Worm (Caenorhabditis elegans): Measurements from ENCODE around the gene lipl-1.

lipl-1 gene

DNA sequence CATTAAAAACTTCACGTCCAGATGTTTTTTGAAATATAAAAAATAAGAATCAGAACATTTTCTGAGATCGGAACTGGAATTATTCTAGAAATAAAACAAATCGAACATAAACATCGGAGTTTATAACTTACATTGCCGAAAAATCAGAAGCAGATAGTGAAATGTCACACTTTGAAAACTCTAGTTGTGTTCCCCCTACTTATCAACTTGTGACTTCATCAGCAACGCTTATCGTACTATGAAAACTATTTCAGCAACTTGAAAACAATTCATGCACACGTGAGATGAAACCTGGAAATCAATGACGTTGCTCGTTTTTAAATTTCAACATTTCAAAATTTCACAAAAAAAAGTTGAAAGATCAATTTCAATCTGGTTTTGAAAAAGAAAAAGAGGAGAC lies 43.1 kb upstream of the lipl-1 start:
- TF ChIP-seq lin-13 (GFP tag; optimal IDR thresholded peaks at IDR 0.05) (no peak), dmd-6 (GFP tag; IDR thresholded peaks at IDR 0.05) (peak; percentile 52), nhr-10 (tag; optimal IDR thresholded peaks at IDR 0.05) (no peak), lin-1 (GFP tag; IDR thresholded peaks at IDR 0.05) (0 out of 2 replicates have a peak, but pooled peaks have one; percentile 29), mep-1 (tag; optimal IDR thresholded peaks at IDR 0.05) (no peak), nhr-28 (tag; optimal IDR thresholded peaks at IDR 0.05) (peak; percentile 69), dve-1 (tag; optimal IDR thresholded peaks at IDR 0.05; ENCODE audit: insufficient read depth) (peak; percentile 46), arid-1 (GFP tag; conservative IDR thresholded peaks at IDR 0.05) (no peak), T26A8.4 (GFP tag; IDR thresholded peaks at IDR 0.05) (no peak), zag-1 (tag; optimal IDR thresholded peaks at IDR 0.05) (no peak), daf-16 (GFP tag; optimal IDR thresholded peaks at IDR 0.05) (no peak), daf-16 (tag; optimal IDR thresholded peaks at IDR 0.05) (peak; percentile 84), aha-1 (tag) (peak; percentile 35), hlh-11 (tag; optimal IDR thresholded peaks at IDR 0.05) (peak; percentile 59), fos-1 (tag; optimal IDR thresholded peaks at IDR 0.05) (no peak), vab-7 (GFP tag; IDR thresholded peaks at IDR 0.05) (no peak), nhr-48 (tag; optimal IDR thresholded peaks at IDR 0.05) (no peak), ceh-28 (tag; optimal IDR thresholded peaks at IDR 0.05) (no peak), mxl-3 (GFP tag; optimal IDR thresholded peaks at IDR 0.05) (no peak), aly-2 (tag; optimal IDR thresholded peaks at IDR 0.05) (no peak), pqm-1 (tag; optimal IDR thresholded peaks at IDR 0.05) (peak; percentile 38), mdl-1 (tag; optimal IDR thresholded peaks at IDR 0.05) (peak in 1 of 2 experiments; percentile 20), hlh-30 (tag; optimal IDR thresholded peaks at IDR 0.05; ENCODE audit: insufficient read depth) (peak; percentile 60), saeg-2 (GFP tag; IDR thresholded peaks at IDR 0.05) (no peak), jun-1 (tag; optimal IDR thresholded peaks at IDR 0.05) (no peak), Y5F2A.4 (GFP tag; optimal IDR thresholded peaks at IDR 0.05) (no peak), ceh-82 (tag; optimal IDR thresholded peaks at IDR 0.05) (no peak), F26F4.8 (GFP tag; conservative IDR thresholded peaks at IDR 0.05) (no peak)

DNA sequence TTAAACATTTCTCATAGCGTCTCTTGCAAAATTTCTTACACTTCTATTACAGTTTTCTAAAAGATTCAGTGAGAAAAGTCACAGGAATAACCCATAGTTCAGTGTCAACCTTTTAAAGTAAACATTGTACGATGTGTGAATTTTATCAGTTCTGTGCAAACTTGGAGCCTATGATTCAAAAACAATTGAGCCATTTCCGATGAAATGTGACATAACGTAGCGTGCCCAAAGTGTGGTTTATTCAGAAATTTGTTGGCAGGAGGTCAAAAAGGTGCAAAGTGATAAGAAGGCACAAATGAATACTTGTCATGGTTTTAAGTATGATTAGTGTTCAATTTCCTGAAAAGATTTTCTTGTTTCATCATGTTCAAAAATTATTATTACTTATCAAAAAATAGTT lies 42.2 kb upstream of the lipl-1 start:
- TF ChIP-seq arid-1 (GFP tag; conservative IDR thresholded peaks at IDR 0.05), result no peak
- TF ChIP-seq dmd-6 (GFP tag; IDR thresholded peaks at IDR 0.05), result peak; percentile 48; the same call in 1 of the 2 replicates
- no peak for TF ChIP-seq T20F7.1 (GFP tag; optimal IDR thresholded peaks at IDR 0.05)
- peak; percentile 52 for TF ChIP-seq pqm-1 (tag; optimal IDR thresholded peaks at IDR 0.05)
- TF ChIP-seq nhr-6 (tag; optimal IDR thresholded peaks at IDR 0.05), result peak; percentile 7
- no peak for TF ChIP-seq D1046.2 (GFP tag; IDR thresholded peaks at IDR 0.05)
- TF ChIP-seq mdt-29 (GFP tag; IDR thresholded peaks at IDR 0.05), result no peak
- no peak for TF ChIP-seq dmd-8 (GFP tag; IDR thresholded peaks at IDR 0.05)

DNA sequence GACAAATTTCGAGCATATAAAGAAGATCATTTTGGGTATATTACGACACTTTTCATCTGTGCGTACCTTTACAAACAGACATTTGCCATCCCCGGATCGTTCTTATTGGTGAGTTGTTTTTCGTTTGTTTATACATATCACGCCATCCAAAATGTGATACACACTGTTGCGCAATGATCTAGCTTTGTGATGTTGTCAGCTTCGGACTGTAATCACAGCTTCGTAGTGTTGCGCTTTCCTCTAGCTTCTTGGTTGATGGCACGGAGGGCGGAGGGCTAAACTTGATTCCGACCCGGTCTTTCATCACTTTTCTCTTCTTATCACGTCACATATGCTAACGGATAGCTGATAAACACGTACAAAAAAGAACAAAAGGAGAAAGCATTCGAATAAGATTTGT lies 40.4 kb upstream of the lipl-1 start:
- no peak for TF ChIP-seq nhr-42 (GFP tag; IDR thresholded peaks at IDR 0.05)
- no peak for TF ChIP-seq skn-1 (tag; optimal IDR thresholded peaks at IDR 0.05)
- no peak for TF ChIP-seq unc-62 (GFP tag; optimal IDR thresholded peaks at IDR 0.05 in 1 of 2)
- TF ChIP-seq unc-62 (tag; optimal IDR thresholded peaks at IDR 0.05), result no peak
- TF ChIP-seq hlh-11 (tag; optimal IDR thresholded peaks at IDR 0.05), result peak; percentile 32
- TF ChIP-seq nhr-28 (tag; optimal IDR thresholded peaks at IDR 0.05), result peak; percentile 39
- no peak for TF ChIP-seq dmd-6 (GFP tag; IDR thresholded peaks at IDR 0.05)
- peak; percentile 51 for TF ChIP-seq mxl-3 (GFP tag; optimal IDR thresholded peaks at IDR 0.05)

DNA sequence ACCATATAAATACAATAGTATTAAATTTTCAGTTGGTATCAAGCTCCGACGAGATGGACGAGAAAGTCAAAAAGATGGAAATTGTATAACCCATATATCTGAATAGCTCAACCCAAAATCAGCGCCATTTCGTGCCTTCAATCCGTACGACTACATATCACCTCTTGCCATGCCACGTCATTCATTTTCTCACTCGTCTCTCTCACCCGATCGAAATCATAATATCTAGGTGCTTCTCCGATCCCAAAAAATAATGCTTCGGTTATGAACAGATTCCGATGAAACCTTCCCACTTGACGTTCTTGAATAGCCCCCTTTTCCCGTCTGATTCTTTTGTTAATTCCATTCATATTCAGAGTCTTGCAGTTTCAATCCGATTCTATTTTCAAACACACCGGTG lies 38.4 kb upstream of the lipl-1 start:
- no peak for TF ChIP-seq mes-2 (tag; optimal IDR thresholded peaks at IDR 0.05; ENCODE audit: poor library complexity, severe bottlenecking)
- TF ChIP-seq aha-1 (tag), result peak; percentile 87
- TF ChIP-seq zip-11 (GFP tag; IDR thresholded peaks at IDR 0.05), result no peak
